Fruit fly (Drosophila melanogaster) whole organism, wandering third instar larva: ENCODE results near the gene CG14440.

Source experiments
- Abd-B ChIP-seq: fragments of >200 bp; optimal IDR thresholded peaks from 2 replicates; lab custom pipeline; 2017; ENCODE audit warnings: missing biosample characterization, missing genetic modification characterization
- CG32264 ChIP-seq: fragments of 200-800 bp; sonication (Bioruptor generic); optimal IDR thresholded peaks from 2 replicates; lab custom pipeline; 2016; ENCODE audit warnings: missing biosample characterization, missing genetic modification characterization
- CG9705 ChIP-seq: fragments of 200-800 bp; sonication (Bioruptor generic); optimal IDR thresholded peaks from 2 replicates; lab custom pipeline; 2018; ENCODE audit warnings: missing biosample characterization, mild to moderate bottlenecking, missing genetic modification characterization
- CrebA ChIP-seq: fragments of 200-800 bp; sonication (Bioruptor generic); optimal IDR thresholded peaks from 2 replicates; lab custom pipeline; 2016; ENCODE audit warnings: missing biosample characterization, mild to moderate bottlenecking, missing genetic modification characterization, borderline replicate concordance
- Dfd ChIP-seq: fragments of >200 bp; optimal IDR thresholded peaks from 2 replicates; lab custom pipeline; 2017; ENCODE audit warnings: missing biosample characterization, missing genetic modification characterization
- Dif ChIP-seq: fragments of 200-275, 200-300 bp; sonication (Bioruptor generic); optimal IDR thresholded peaks from 2 replicates; lab custom pipeline; 2018; ENCODE audit warnings: missing biosample characterization, missing genetic modification characterization; ENCODE audit not compliant: partially characterized antibody
- HLH106 ChIP-seq: fragments of 200-800 bp; optimal IDR thresholded peaks from 3 replicates; lab custom pipeline; 2019; ENCODE audit warnings: missing biosample characterization, mild to moderate bottlenecking, missing genetic modification characterization, moderate library complexity
- Hnf4 ChIP-seq: fragments of 200-800 bp; sonication (Bioruptor generic); optimal IDR thresholded peaks from 2 replicates; lab custom pipeline; 2016; ENCODE audit warnings: missing biosample characterization, mild to moderate bottlenecking, missing genetic modification characterization
- Hr78 ChIP-seq: fragments of >200 bp; optimal IDR thresholded peaks from 2 replicates; lab custom pipeline; 2017; ENCODE audit warnings: missing biosample characterization, missing genetic modification characterization
- Hr83 ChIP-seq: fragments of 200-300 bp; sonication (Bioruptor generic); optimal IDR thresholded peaks from 2 replicates; lab custom pipeline; 2016; ENCODE audit warnings: missing biosample characterization, mild to moderate bottlenecking, missing genetic modification characterization, moderate library complexity; ENCODE audit not compliant: poor library complexity, severe bottlenecking
- Mio ChIP-seq: sonication (Bioruptor generic); optimal IDR thresholded peaks from 2 replicates; lab custom pipeline; 2016; ENCODE audit warnings: missing biosample characterization, missing genetic modification characterization
- Myc ChIP-seq: fragments of >200 bp; optimal IDR thresholded peaks from 2 replicates; lab custom pipeline; 2017
- N ChIP-seq: fragments of >200 bp; optimal IDR thresholded peaks from 2 replicates; lab custom pipeline; 2018; ENCODE audit warnings: missing biosample characterization, missing external identifiers, missing genetic modification characterization
- OdsH ChIP-seq: fragments of 200-800 bp; sonication (Bioruptor generic); optimal IDR thresholded peaks from 2 replicates; lab custom pipeline; 2016; ENCODE audit warnings: missing biosample characterization, mild to moderate bottlenecking, missing genetic modification characterization
- Rel ChIP-seq, 2 experiments: fragments of 200-800 bp; sonication (Bioruptor generic) in 1 of 2; optimal IDR thresholded peaks; 2 replicates in 1 of 2; 3 replicates in 1 of 2; lab custom pipeline; 2016 to 2019; ENCODE audit warnings: mild to moderate bottlenecking in 2 of 2, missing biosample characterization in 2 of 2, missing genetic modification characterization in 2 of 2, moderate library complexity in 1 of 2
- Sp1 ChIP-seq: fragments of 200-800 bp; sonication (Bioruptor generic); optimal IDR thresholded peaks from 3 replicates; lab custom pipeline; 2019; ENCODE audit warnings: missing biosample characterization, mild to moderate bottlenecking, missing genetic modification characterization, moderate library complexity
- Vsx2 ChIP-seq: fragments of 200-300, 225-300 bp; sonication (Bioruptor generic); optimal IDR thresholded peaks from 2 replicates; lab custom pipeline; 2018; ENCODE audit warnings: missing biosample characterization, missing genetic modification characterization; ENCODE audit not compliant: partially characterized antibody
- br ChIP-seq: fragments of 200-800 bp; sonication (Bioruptor generic); optimal IDR thresholded peaks from 2 replicates; lab custom pipeline; 2016; ENCODE audit warnings: missing biosample characterization, missing genetic modification characterization
- brk ChIP-seq: fragments of 200-800 bp; sonication (Bioruptor generic); optimal IDR thresholded peaks from 2 replicates; lab custom pipeline; 2016; ENCODE audit warnings: missing biosample characterization, mild to moderate bottlenecking, missing genetic modification characterization
- dl ChIP-seq, 2 experiments: fragments of 175-275, 200-275 bp in 1 of 2; fragments of 200-275 bp in 1 of 2; sonication (Bioruptor generic); optimal IDR thresholded peaks; lab custom pipeline; 2018; ENCODE audit warnings: mild to moderate bottlenecking in 2 of 2, missing biosample characterization in 2 of 2, missing genetic modification characterization in 2 of 2, moderate library complexity in 2 of 2; ENCODE audit not compliant: partially characterized antibody in 2 of 2, insufficient read depth in 1 of 2
- dsf ChIP-seq: sonication (Bioruptor generic); optimal IDR thresholded peaks from 2 replicates; lab custom pipeline; 2016; ENCODE audit warnings: missing biosample characterization, missing genetic modification characterization, borderline replicate concordance
- ey ChIP-seq: fragments of 200-800 bp; sonication (Bioruptor generic); optimal IDR thresholded peaks from 2 replicates; lab custom pipeline; 2016; ENCODE audit warnings: missing biosample characterization, missing genetic modification characterization
- fru ChIP-seq: fragments of 200-800 bp; sonication (Bioruptor generic); optimal IDR thresholded peaks from 3 replicates; lab custom pipeline; 2016; ENCODE audit warnings: missing biosample characterization, mild to moderate bottlenecking, missing genetic modification characterization
- jim ChIP-seq: fragments of 175-275, 200-325 bp; sonication (Bioruptor generic); optimal IDR thresholded peaks from 2 replicates; lab custom pipeline; 2016; ENCODE audit warnings: missing biosample characterization, mild to moderate bottlenecking, missing genetic modification characterization
- lola ChIP-seq: fragments of >200 bp; optimal IDR thresholded peaks from 2 replicates; lab custom pipeline; 2017; ENCODE audit warnings: missing biosample characterization, missing genetic modification characterization
- pan ChIP-seq: fragments of >200 bp; optimal IDR thresholded peaks from 2 replicates; lab custom pipeline; 2017
- psq ChIP-seq: fragments of 200-800 bp; sonication (Bioruptor generic); optimal IDR thresholded peaks from 3 replicates; lab custom pipeline; 2017; ENCODE audit warnings: missing biosample characterization, mild to moderate bottlenecking, missing genetic modification characterization, moderate library complexity
- rgr ChIP-seq: fragments of 200-800 bp; sonication (Bioruptor generic); optimal IDR thresholded peaks from 3 replicates; lab custom pipeline; 2016; ENCODE audit warnings: missing biosample characterization, mild to moderate bottlenecking, missing genetic modification characterization
- sage ChIP-seq: fragments of 200-800 bp; sonication (Bioruptor generic); optimal IDR thresholded peaks from 2 replicates; lab custom pipeline; 2016; ENCODE audit warnings: missing biosample characterization, mild to moderate bottlenecking, missing genetic modification characterization
- sv ChIP-seq: fragments of 200-800 bp; sonication (Bioruptor generic); optimal IDR thresholded peaks from 3 replicates; lab custom pipeline; 2016; ENCODE audit warnings: missing biosample characterization, missing genetic modification characterization
- usp ChIP-seq: fragments of >200 bp; optimal IDR thresholded peaks from 2 replicates; lab custom pipeline; 2017; ENCODE audit warnings: missing biosample characterization, missing genetic modification characterization
- woc ChIP-seq: sonication (Bioruptor generic); optimal IDR thresholded peaks from 2 replicates; lab custom pipeline; 2016; ENCODE audit warnings: missing biosample characterization, mild to moderate bottlenecking, missing genetic modification characterization

CG14440 gene

DNA sequence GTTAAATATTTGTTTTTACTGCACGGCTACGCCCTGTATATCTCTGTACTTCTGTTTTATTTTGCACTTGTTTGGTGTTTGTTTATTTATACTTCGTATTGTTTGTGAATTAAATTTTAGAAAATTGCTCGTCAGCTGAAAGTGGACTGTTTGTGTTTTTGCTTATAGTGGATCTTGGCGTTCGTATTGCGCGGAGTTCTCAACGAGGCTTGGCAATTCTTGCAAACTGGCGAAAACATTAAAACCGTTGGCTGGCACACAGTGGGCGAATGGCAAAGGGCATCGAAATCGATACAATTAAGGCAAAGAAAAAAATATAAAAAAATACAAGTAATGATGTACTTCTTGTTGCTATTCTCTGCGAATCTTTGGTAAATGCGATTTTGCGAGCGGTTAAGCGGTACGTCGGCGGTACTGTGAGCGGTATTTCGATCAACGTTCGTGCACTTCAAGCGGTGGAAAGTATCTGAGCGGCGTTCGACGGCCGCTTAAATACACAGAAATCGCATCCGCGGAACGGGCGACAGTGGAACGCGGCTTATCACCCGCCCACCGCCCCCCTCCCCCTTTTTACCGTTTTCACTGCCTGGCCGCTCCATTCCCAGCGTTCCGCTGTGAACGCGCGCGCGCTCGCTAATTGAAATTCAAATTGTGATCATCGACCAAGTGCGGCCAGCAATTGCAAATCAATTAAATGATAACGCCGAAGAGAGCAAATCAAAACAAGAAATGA, 28.6 kb upstream of the CG14440 start:
- TF ChIP-seq woc (GFP tag; lab: Kevin White, UChicago) (no peak), Rel (GFP tag; optimal IDR thresholded peaks at IDR 0.05; lab: Kevin White, UChicago) (no peak), Rel (tag; optimal IDR thresholded peaks at IDR 0.05; lab: Kevin White, UChicago) (peak; percentile 1), sv (GFP tag; lab: Kevin White, UChicago) (no peak), N (no peak), jim (GFP tag; lab: Kevin White, UChicago) (no peak), pan (lab: Kevin White, UChicago) (no peak), Dif (GFP tag; lab: Kevin White, UChicago) (no peak), sage (GFP tag; lab: Kevin White, UChicago) (no peak), Myc (lab: Kevin White, UChicago) (no peak), Vsx2 (GFP tag; lab: Kevin White, UChicago) (no peak), CG9705 (GFP tag; lab: Kevin White, UChicago) (no peak), lola (GFP tag; lab: Kevin White, UChicago) (no peak), Abd-B (GFP tag; lab: Kevin White, UChicago) (no peak), HLH106 (tag; lab: Kevin White, UChicago) (no peak), Dfd (GFP tag; lab: Kevin White, UChicago) (peak; percentile 64), psq (GFP tag; lab: Kevin White, UChicago) (no peak), Hr83 (GFP tag; lab: Kevin White, UChicago) (no peak)

DNA sequence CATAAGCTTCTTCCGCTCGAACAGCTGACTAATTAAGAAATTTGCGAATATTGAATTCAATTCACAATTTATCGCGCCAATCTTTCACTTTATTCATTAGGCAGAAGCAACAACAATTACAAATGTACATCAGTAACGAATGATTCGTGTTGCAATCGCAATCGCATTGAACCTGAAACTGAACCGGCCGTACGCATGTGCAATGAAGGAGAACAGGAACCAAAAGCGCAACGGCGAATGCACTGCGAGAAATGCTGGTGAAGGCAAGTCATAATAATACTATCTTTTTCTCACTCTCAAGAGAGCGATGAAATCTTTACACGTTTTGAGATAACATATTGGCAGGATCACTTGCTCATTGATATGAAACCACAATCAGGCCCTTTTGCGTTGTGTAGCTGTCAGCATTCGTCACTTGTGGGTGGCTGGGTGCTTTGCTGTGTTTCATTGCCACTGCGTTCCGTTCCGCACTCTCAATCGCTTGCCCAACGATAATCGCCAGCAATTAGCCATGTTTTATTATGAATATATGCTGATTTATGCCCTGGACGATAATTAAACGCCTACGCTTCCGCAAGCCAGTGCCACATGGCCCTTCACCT, 26.6 kb upstream of the CG14440 start:
- no peak for TF ChIP-seq Mio
- peak; percentile 64 for TF ChIP-seq Dif (GFP tag; lab: Kevin White, UChicago)

DNA sequence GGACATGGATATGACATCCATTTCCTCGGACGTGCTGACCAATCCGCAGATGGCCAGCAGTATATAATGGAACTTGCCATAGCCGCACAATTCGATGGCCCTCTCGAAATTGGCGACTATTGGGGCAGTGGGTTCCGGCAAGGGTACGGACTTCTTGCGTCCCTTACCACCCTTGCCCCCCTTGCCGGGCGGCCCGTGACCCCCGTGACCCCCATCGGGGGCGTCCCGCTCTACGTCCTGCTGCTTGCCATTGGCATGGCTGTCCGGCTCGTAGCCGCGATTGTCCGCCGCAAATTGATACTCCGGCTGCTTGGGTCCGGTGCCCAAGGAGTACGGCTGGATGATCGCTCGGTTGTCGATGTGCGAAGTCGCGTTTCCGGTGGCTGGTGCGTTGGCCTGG, 25.3 kb upstream of the CG14440 start:
- TF ChIP-seq brk (no peak), br (no peak), CG32264 (no peak), dsf (GFP tag; lab: Kevin White, UChicago) (no peak), Dfd (GFP tag; lab: Kevin White, UChicago) (peak; percentile 99)

DNA sequence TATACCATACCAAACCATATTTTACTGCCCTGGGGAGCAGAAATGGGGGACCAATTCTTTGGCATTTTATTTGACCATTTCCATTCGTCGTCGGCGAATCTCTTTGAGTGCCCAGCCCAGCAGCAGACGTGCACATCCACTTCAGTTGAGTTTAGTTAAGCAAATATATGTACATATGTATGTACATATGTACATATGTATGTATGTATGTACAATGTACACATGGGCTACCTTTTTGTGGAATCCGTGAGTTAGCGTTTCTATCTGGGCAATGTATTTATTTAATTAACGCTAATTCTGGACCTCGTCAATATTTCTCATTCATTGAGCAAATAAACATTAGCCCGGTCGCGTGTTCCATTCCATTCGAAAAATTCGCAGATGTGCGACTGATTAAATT, 21.6 kb upstream of the CG14440 start:
- TF ChIP-seq sv (GFP tag; lab: Kevin White, UChicago) (no peak), Abd-B (GFP tag; lab: Kevin White, UChicago) (no peak), Dfd (GFP tag; lab: Kevin White, UChicago) (no peak), dsf (GFP tag; lab: Kevin White, UChicago) (no peak), lola (GFP tag; lab: Kevin White, UChicago) (no peak), Myc (lab: Kevin White, UChicago) (no peak)

DNA sequence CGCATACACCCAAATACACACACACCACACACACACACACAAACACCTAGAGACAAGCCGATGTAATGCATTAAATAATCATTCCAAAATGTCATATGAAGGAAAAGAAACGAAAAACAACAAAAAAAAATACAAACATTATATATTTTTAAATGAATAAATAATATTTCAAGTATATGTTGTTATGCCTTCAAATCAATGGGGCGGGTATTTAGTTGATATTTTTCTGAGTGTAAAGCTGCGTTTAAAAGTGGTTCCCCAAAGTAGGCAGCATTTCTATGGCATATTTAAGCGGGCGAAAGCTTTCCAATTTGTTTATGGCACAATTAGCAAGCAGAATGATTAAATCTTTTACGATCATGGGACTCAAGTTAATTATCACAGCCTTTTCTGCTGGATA, 20.9 kb upstream of the CG14440 start:
- TF ChIP-seq sv (GFP tag; lab: Kevin White, UChicago): no peak
- TF ChIP-seq HLH106 (tag; lab: Kevin White, UChicago): no peak
- TF ChIP-seq Rel (GFP tag; optimal IDR thresholded peaks at IDR 0.05; lab: Kevin White, UChicago): no peak
- peak; percentile 73 for TF ChIP-seq Rel (tag; optimal IDR thresholded peaks at IDR 0.05; lab: Kevin White, UChicago)
- TF ChIP-seq Dfd (GFP tag; lab: Kevin White, UChicago): peak; percentile 32

DNA sequence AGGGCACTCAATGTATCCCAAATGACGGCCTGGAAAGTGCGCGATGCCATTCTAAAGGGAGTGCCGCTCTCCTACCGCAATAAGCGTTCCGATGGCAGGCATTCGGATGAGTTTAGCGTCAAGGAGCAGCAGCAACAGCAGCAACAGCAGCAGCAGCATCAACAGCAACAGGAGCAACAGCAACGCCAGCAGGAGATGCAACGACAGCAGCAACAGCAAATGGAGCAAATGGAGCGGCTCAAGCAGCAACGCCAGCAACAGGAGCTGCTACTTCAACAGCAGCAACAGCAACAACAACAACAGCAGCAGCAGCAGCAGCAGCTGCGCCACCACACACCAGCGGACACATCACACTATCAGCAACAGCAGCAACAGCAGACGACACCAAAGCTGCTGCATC, 17.8 kb upstream of the CG14440 start:
- TF ChIP-seq Dfd (GFP tag; lab: Kevin White, UChicago): peak; percentile 94
- no peak for TF ChIP-seq Abd-B (GFP tag; lab: Kevin White, UChicago)
- TF ChIP-seq jim (GFP tag; lab: Kevin White, UChicago): no peak

DNA sequence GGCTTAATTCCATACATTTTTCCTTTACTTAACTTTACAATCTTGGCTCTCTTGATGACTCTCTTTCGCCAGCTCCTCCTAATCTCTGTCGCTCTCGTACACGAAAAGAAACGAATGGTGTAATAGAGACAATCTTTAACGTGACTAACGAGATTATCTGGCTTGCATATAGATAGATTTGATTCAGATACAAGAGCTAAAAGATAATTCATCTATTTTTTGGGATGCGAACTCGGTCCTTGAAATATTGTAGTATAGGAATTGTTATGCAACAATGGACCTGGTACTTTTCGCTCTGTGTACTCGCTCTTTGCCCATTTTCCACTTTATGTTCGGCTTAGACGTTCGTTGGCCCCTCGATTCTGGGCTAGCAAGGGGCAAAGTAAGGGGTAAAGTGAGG, 12.9 kb upstream of the CG14440 start:
- no peak for TF ChIP-seq Myc (lab: Kevin White, UChicago)
- peak; percentile 58 for TF ChIP-seq OdsH
- no peak for TF ChIP-seq N
- no peak for TF ChIP-seq usp (GFP tag; lab: Kevin White, UChicago)
- peak; percentile 40 for TF ChIP-seq br
- TF ChIP-seq sage (GFP tag; lab: Kevin White, UChicago): no peak
- no peak for TF ChIP-seq Hnf4
- TF ChIP-seq sv (GFP tag; lab: Kevin White, UChicago): peak; percentile 58
- no peak for TF ChIP-seq dl (GFP tag; optimal IDR thresholded peaks at IDR 0.05; lab: Kevin White, UChicago; ENCODE audit: insufficient read depth in 1 of 2, partially characterized antibody in 2 of 2)
- TF ChIP-seq lola (GFP tag; lab: Kevin White, UChicago): no peak
- TF ChIP-seq rgr (GFP tag; lab: Kevin White, UChicago): peak; percentile 62
- TF ChIP-seq Hr78 (GFP tag; lab: Kevin White, UChicago): no peak
- TF ChIP-seq dsf (GFP tag; lab: Kevin White, UChicago): no peak
- TF ChIP-seq Rel (GFP tag; optimal IDR thresholded peaks at IDR 0.05; lab: Kevin White, UChicago): no peak
- no peak for TF ChIP-seq Rel (tag; optimal IDR thresholded peaks at IDR 0.05; lab: Kevin White, UChicago)
- TF ChIP-seq ey: peak; percentile 74
- no peak for TF ChIP-seq CrebA (GFP tag; lab: Kevin White, UChicago)
- TF ChIP-seq Sp1 (GFP tag; lab: Kevin White, UChicago): peak; percentile 53
- peak; percentile 47 for TF ChIP-seq HLH106 (tag; lab: Kevin White, UChicago)
- no peak for TF ChIP-seq Abd-B (GFP tag; lab: Kevin White, UChicago)
- TF ChIP-seq fru (GFP tag; lab: Kevin White, UChicago): peak; percentile 76
